Worm (Caenorhabditis elegans) whole organism, late embryonic: ENCODE data around the gene chd-3.

Experiments
- ahr-1 ChIP-seq: sonication (generic microtip); optimal IDR thresholded peaks from 2 replicates; lab custom pipeline; 2016; ENCODE audit warnings: missing genetic modification characterization, missing compliant biosample characterization
- dmd-4 ChIP-seq: sonication (generic microtip); optimal IDR thresholded peaks from 2 replicates; lab custom pipeline; 2016; ENCODE audit warnings: borderline replicate concordance, missing genetic modification characterization, missing compliant biosample characterization
- nhr-232 ChIP-seq: sonication (generic microtip); optimal IDR thresholded peaks from 2 replicates; lab custom pipeline; 2016; ENCODE audit warnings: missing genetic modification characterization, missing compliant biosample characterization
- pha-4 ChIP-seq: fragments of 150-350 bp; optimal IDR thresholded peaks from 2 replicates; lab custom pipeline; 2018; ENCODE audit warnings: missing biosample characterization, missing genetic modification reagents, missing genetic modification characterization
- ref-2 ChIP-seq: sonication (generic microtip); optimal IDR thresholded peaks from 2 replicates; lab custom pipeline; 2016; ENCODE audit warnings: missing genetic modification characterization, missing compliant biosample characterization
- sox-4 ChIP-seq: sonication (generic microtip); optimal IDR thresholded peaks from 2 replicates; lab custom pipeline; 2017; ENCODE audit warnings: mild to moderate bottlenecking, missing genetic modification characterization, inconsistent platforms, missing compliant biosample characterization

DNA sequence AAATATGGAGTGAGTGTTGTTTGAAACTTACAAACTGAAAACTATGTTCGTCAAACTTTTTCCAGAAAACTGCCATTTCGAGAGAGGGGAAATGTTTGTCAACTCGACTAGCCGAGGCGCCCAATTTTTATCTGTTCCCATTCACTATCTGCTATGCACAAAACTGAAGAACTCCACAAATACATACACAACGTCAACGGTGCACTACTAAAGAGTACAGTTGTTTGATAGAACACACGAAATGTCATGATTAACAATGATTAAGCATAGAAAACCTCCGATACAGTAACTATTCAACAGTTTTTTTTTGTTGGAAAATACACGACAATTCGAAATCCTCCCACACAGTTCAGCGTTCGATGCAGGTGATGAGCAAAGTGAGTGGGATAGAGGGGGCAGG lies 32.9 kb downstream of the chd-3 start:
- TF ChIP-seq dmd-4 (tag; lab: Kevin White, UChicago) (no peak), ref-2 (tag; lab: Kevin White, UChicago) (no peak), nhr-232 (no peak), ahr-1 (tag; lab: Kevin White, UChicago) (no peak), pha-4 (tag; lab: Kevin White, UChicago) (no peak), sox-4 (no peak)
